Fruit fly (Drosophila melanogaster): Measurements from ENCODE around the gene CG46314.

- no peak for TF ChIP-seq Myc (optimal IDR thresholded peaks at IDR 0.05)
- peak; percentile 57 to 74 for TF ChIP-seq dl (GFP tag; optimal IDR thresholded peaks at IDR 0.05; ENCODE audit: insufficient read depth in 1 of 2, partially characterized antibody in 2 of 2)
- peak; percentile 68 for TF ChIP-seq Sp1 (GFP tag; optimal IDR thresholded peaks at IDR 0.05)
- no peak for TF ChIP-seq Abd-B (GFP tag; optimal IDR thresholded peaks at IDR 0.05)
- no peak for TF ChIP-seq Rel (GFP tag; optimal IDR thresholded peaks at IDR 0.05)
- TF ChIP-seq Rel (tag; optimal IDR thresholded peaks at IDR 0.05) = peak; percentile 14
- TF ChIP-seq Hr83 (GFP tag; optimal IDR thresholded peaks at IDR 0.05; ENCODE audit: poor library complexity, severe bottlenecking) = peak; percentile 75
- TF ChIP-seq Dfd (GFP tag; optimal IDR thresholded peaks at IDR 0.05) = no peak
- no peak for TF ChIP-seq pan (optimal IDR thresholded peaks at IDR 0.05)
Measured at dm6 chr2L:21313909-21314400, at the start of gene CG46314.

Measured in whole organism, wandering third instar larva.